Worm (Caenorhabditis elegans): Measurements from ENCODE around the gene lin-3.
A peak's percentile ranks its signal among the peaks of the same experiment; 100 is the strongest.

The lin-3 gene

DNA sequence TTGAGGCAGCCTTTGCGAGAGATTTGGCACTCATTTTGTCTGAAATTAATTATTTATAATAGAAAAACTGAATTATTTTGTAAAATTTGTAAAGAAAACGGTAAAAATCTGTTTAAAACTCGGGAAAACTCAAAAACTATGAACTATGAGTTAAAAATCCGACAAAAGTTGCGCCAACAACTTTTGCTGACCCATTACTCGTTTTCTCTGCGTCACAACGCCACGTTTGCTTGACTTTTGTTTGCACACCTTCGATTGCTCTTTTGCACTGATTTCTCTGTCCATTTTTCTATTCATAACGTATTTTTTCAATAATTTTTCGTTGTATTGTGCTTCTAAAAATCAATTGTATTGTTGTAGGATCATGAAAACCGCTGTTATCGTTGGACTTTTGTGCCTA is 17.9 kb upstream of the lin-3 start, which contains the start of gene fkb-1:
fkb-1 (plus strand) TSS at position 361 of the 400 bp plus-strand sequence.
- TF ChIP-seq elt-2 (tag; optimal IDR thresholded peaks at IDR 0.05) (peak; percentile 19), Y22D7AL.16 (tag; optimal IDR thresholded peaks at IDR 0.05) (no peak), nfya-1 (tag; optimal IDR thresholded peaks at IDR 0.05) (peak; percentile 35), pax-1 (tag; optimal IDR thresholded peaks at IDR 0.05) (peak; percentile 60)

- TF ChIP-seq ets-4 (tag; optimal IDR thresholded peaks at IDR 0.05) (no peak), madf-2 (tag; optimal IDR thresholded peaks at IDR 0.05) (no peak), ceh-14 (tag; optimal IDR thresholded peaks at IDR 0.05) (no peak), T23F11.4 (GFP tag; optimal IDR thresholded peaks at IDR 0.05) (no peak), elt-4 (tag; optimal IDR thresholded peaks at IDR 0.05) (no peak), elt-2 (tag; optimal IDR thresholded peaks at IDR 0.05) (peak; percentile 44), lin-11 (tag; optimal IDR thresholded peaks at IDR 0.05) (no peak), nhr-11 (tag; optimal IDR thresholded peaks at IDR 0.05) (no peak), unc-42 (tag; optimal IDR thresholded peaks at IDR 0.05) (peak; percentile 32), ceh-9 (tag; optimal IDR thresholded peaks at IDR 0.05) (no peak), ceh-6 (GFP tag; optimal IDR thresholded peaks at IDR 0.05) (no peak), ceh-31 (tag; optimal IDR thresholded peaks at IDR 0.05) (no peak), fkh-10 (GFP tag; optimal IDR thresholded peaks at IDR 0.05) (no peak), ahr-1 (tag; optimal IDR thresholded peaks at IDR 0.05) (no peak), mec-3 (tag; optimal IDR thresholded peaks at IDR 0.05; ENCODE audit: borderline replicate concordance) (no peak)
These were observed 16.9 kb upstream of the lin-3 start for ce11 chrIV:11037118-11037719.

DNA sequence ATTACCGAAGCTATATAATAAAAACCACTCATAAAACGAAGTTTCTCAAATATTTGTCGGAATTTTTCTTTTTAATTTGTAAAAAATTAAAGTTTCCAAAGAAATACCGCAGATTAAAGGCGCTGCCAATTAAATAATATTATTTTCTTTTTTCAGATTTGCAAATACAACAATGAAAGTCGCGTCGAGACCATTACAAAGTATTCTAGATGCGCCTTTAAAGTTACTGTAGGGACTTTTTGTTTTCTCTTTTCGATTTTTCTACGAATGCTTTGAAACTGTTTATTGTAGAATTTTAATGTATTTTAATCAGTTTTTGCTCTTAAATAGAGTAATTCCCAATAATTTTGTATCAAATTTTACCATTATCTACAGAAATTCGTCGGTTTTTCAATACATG is 15.9 kb upstream of the lin-3 start:
- no peak for TF ChIP-seq fkh-6 (tag; optimal IDR thresholded peaks at IDR 0.05)
- no peak for TF ChIP-seq ceh-30 (tag; optimal IDR thresholded peaks at IDR 0.05)
- no peak for TF ChIP-seq ceh-2 (tag; optimal IDR thresholded peaks at IDR 0.05)
- no peak for TF ChIP-seq eyg-1 (tag; optimal IDR thresholded peaks at IDR 0.05)
- no peak for TF ChIP-seq unc-86 (tag; optimal IDR thresholded peaks at IDR 0.05)
- TF ChIP-seq lin-11 (tag; optimal IDR thresholded peaks at IDR 0.05), result no peak
- no peak for TF ChIP-seq ama-1 (optimal IDR thresholded peaks at IDR 0.05)
- no peak for TF ChIP-seq unc-3 (GFP tag; conservative IDR thresholded peaks at IDR 0.05)
- TF ChIP-seq unc-3 (tag; optimal IDR thresholded peaks at IDR 0.05), result no peak
- TF ChIP-seq pqm-1 (tag; optimal IDR thresholded peaks at IDR 0.05), result no peak
- TF ChIP-seq pat-9 (tag; optimal IDR thresholded peaks at IDR 0.05), result no peak
- TF ChIP-seq nfya-1 (tag; optimal IDR thresholded peaks at IDR 0.05), result no peak
- TF ChIP-seq dve-1 (tag; optimal IDR thresholded peaks at IDR 0.05), result no peak
- TF ChIP-seq lim-6 (tag; optimal IDR thresholded peaks at IDR 0.05), result no peak
- no peak for TF ChIP-seq ttx-3 (tag; optimal IDR thresholded peaks at IDR 0.05)
- no peak for TF ChIP-seq Y22D7AL.16 (tag; optimal IDR thresholded peaks at IDR 0.05)
- no peak for TF ChIP-seq che-1 (tag; optimal IDR thresholded peaks at IDR 0.05)
- TF ChIP-seq odd-2 (tag; optimal IDR thresholded peaks at IDR 0.05), result no peak
- no peak for TF ChIP-seq elt-2 (tag; optimal IDR thresholded peaks at IDR 0.05)
- no peak for TF ChIP-seq ceh-24 (tag; optimal IDR thresholded peaks at IDR 0.05)
- no peak for TF ChIP-seq gmeb-2 (tag; optimal IDR thresholded peaks at IDR 0.05)

ce11 chrIV:11038618-11038664 is 15.7 kb upstream of the lin-3 start, which contains the start of gene kdin-1:
TSS of gene kdin-1 (plus strand) at chrIV:11038655.
- TF ChIP-seq nfya-1 (tag; optimal IDR thresholded peaks at IDR 0.05) (no peak), rnt-1 (tag; optimal IDR thresholded peaks at IDR 0.05) (no peak), hlh-8 (tag; optimal IDR thresholded peaks at IDR 0.05) (no peak), F13H6.1 (tag; optimal IDR thresholded peaks at IDR 0.05) (no peak), sox-4 (tag; optimal IDR thresholded peaks at IDR 0.05) (no peak), elt-4 (tag; optimal IDR thresholded peaks at IDR 0.05) (no peak), ets-4 (tag; optimal IDR thresholded peaks at IDR 0.05) (no peak), ceh-14 (tag; optimal IDR thresholded peaks at IDR 0.05) (no peak), elt-2 (tag; optimal IDR thresholded peaks at IDR 0.05) (no peak), pha-4 (tag; optimal IDR thresholded peaks at IDR 0.05) (no peak)
